Worm (Caenorhabditis elegans): ENCODE measurements around the gene ZK1320.5.

DNA sequence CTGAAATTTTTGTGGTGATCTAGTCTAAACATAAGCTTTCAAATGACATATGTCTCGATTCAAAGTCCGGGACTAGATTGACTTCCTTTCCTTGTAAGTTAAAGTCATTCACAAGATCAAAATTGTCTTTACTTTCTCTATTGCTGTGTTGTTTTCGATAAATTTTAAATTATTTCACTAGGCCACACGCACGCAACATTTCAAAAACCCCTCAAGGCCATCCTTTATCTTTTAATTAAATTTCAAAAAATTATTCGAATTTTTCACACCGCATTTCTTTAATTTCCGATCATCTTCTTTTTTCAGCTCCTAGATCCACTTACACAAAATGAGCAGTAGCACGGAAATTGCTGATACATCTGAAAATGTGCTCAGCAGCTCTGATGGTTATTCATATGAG lies 29.2 kb downstream of the ZK1320.5 start, which contains the start of gene ZK1307.7:
- TF ChIP-seq B0310.2 (tag; optimal IDR thresholded peaks at IDR 0.05) (no peak), ets-7 (tag; optimal IDR thresholded peaks at IDR 0.05) (no peak), hmg-4 (GFP tag; optimal IDR thresholded peaks at IDR 0.05) (no peak), ama-1 (optimal IDR thresholded peaks at IDR 0.05) (no peak), ceh-13 (GFP tag; optimal IDR thresholded peaks at IDR 0.05) (no peak), hmbx-1 (tag; optimal IDR thresholded peaks at IDR 0.05) (no peak), hnd-1 (tag; optimal IDR thresholded peaks at IDR 0.05) (no peak), F13C5.2 (tag; optimal IDR thresholded peaks at IDR 0.05) (no peak), flt-1 (GFP tag; IDR thresholded peaks at IDR 0.05) (no peak), tra-4 (tag; optimal IDR thresholded peaks at IDR 0.05) (no peak), aly-1 (tag; optimal IDR thresholded peaks at IDR 0.05) (no peak), pes-1 (GFP tag; IDR thresholded peaks at IDR 0.05) (no peak), scrt-1 (GFP tag; IDR thresholded peaks at IDR 0.05) (no peak), ceh-36 (tag; optimal IDR thresholded peaks at IDR 0.05) (no peak)

All from whole organism, early embryonic.